Fruit fly (Drosophila melanogaster) whole organism, pupa: ENCODE results near the gene CG34290.

Source experiments
- CG12605 ChIP-seq: fragments of 200-800 bp; sonication (Bioruptor generic); IDR thresholded peaks from 2 replicates; pipeline ENCODE4 v1.3.6; 2022; ENCODE audit warnings: missing biosample characterization, missing genetic modification characterization
- CG15710 ChIP-seq: fragments of 200-800 bp; sonication (Bioruptor generic); optimal IDR thresholded peaks from 2 replicates; lab custom pipeline; 2018; ENCODE audit warnings: missing biosample characterization, mild to moderate bottlenecking, missing genetic modification characterization, moderate library complexity
- CG34367 ChIP-seq: fragments of 200-800 bp; sonication (Bioruptor generic); optimal IDR thresholded peaks from 2 replicates; lab custom pipeline; 2018; ENCODE audit warnings: missing biosample characterization, mild to moderate bottlenecking, missing genetic modification characterization
- CG4496 ChIP-seq: fragments of 200-800 bp; sonication (Bioruptor generic); IDR thresholded peaks from 3 replicates; pipeline ENCODE4 v1.3.6; 2022; ENCODE audit warnings: missing biosample characterization, missing genetic modification characterization
- CG8159 ChIP-seq: fragments of 200-800 bp; sonication (Bioruptor generic); optimal IDR thresholded peaks from 3 replicates; lab custom pipeline; 2018; ENCODE audit warnings: missing biosample characterization, mild to moderate bottlenecking, missing genetic modification characterization, moderate library complexity
- EcR ChIP-seq: fragments of 200-800 bp; sonication (Bioruptor generic); optimal IDR thresholded peaks from 3 replicates; lab custom pipeline; 2019; ENCODE audit warnings: missing biosample characterization, missing genetic modification characterization, mild to moderate bottlenecking, moderate library complexity, missing genetic modification reagents
- Pif1B ChIP-seq: fragments of 200-800 bp; sonication (Bioruptor generic); optimal IDR thresholded peaks from 3 replicates; lab custom pipeline; 2016; ENCODE audit warnings: missing biosample characterization, missing genetic modification characterization
- fd96Ca ChIP-seq: fragments of 200-800 bp; sonication (Bioruptor generic); IDR thresholded peaks from 3 replicates; pipeline ENCODE4 v1.3.6; 2022; ENCODE audit warnings: missing biosample characterization, missing genetic modification characterization
- gl ChIP-seq: fragments of 200-800 bp; sonication (Bioruptor generic); optimal IDR thresholded peaks from 2 replicates; lab custom pipeline; 2018; ENCODE audit warnings: missing biosample characterization, mild to moderate bottlenecking, missing genetic modification characterization
- rn ChIP-seq: fragments of 200-800 bp; sonication (Bioruptor generic); IDR thresholded peaks from 2 replicates; pipeline ENCODE4 v1.3.6; 2022; ENCODE audit warnings: missing biosample characterization, missing genetic modification characterization

- TF ChIP-seq fd96Ca (GFP tag; lab: Robert Waterston, UW) (no peak), rn (GFP tag; lab: Robert Waterston, UW) (no peak), Pif1B (no peak), CG8159 (no peak), CG4496 (GFP tag; lab: Robert Waterston, UW) (no peak), EcR (GFP tag; lab: Kevin White, UChicago) (peak; percentile 86), CG12605 (GFP tag; lab: Robert Waterston, UW) (no peak), CG34367 (tag; lab: Kevin White, UChicago) (no peak), CG15710 (tag; lab: Kevin White, UChicago) (no peak), gl (tag; lab: Kevin White, UChicago) (no peak)
Observed at dm6 chr3R:24299148-24299547, 9.5 kb upstream of the CG34290 start.
